Fruit fly (Drosophila melanogaster) whole organism, wandering third instar larva: Measurements from ENCODE around the gene CG11550.

ENCODE experiments used
- Abd-B ChIP-seq: fragments of >200 bp; optimal IDR thresholded peaks from 2 replicates; lab custom pipeline; 2017; ENCODE audit warnings: missing biosample characterization, missing genetic modification characterization
- CG32264 ChIP-seq: fragments of 200-800 bp; sonication (Bioruptor generic); optimal IDR thresholded peaks from 2 replicates; lab custom pipeline; 2016; ENCODE audit warnings: missing biosample characterization, missing genetic modification characterization
- CG9705 ChIP-seq: fragments of 200-800 bp; sonication (Bioruptor generic); optimal IDR thresholded peaks from 2 replicates; lab custom pipeline; 2018; ENCODE audit warnings: missing biosample characterization, mild to moderate bottlenecking, missing genetic modification characterization
- Hnf4 ChIP-seq: fragments of 200-800 bp; sonication (Bioruptor generic); optimal IDR thresholded peaks from 2 replicates; lab custom pipeline; 2016; ENCODE audit warnings: missing biosample characterization, mild to moderate bottlenecking, missing genetic modification characterization
- Mio ChIP-seq: sonication (Bioruptor generic); optimal IDR thresholded peaks from 2 replicates; lab custom pipeline; 2016; ENCODE audit warnings: missing biosample characterization, missing genetic modification characterization
- Myc ChIP-seq: fragments of >200 bp; optimal IDR thresholded peaks from 2 replicates; lab custom pipeline; 2017
- N ChIP-seq: fragments of >200 bp; optimal IDR thresholded peaks from 2 replicates; lab custom pipeline; 2018; ENCODE audit warnings: missing biosample characterization, missing external identifiers, missing genetic modification characterization
- Rel ChIP-seq, 2 experiments: fragments of 200-800 bp; sonication (Bioruptor generic) in 1 of 2; optimal IDR thresholded peaks; 2 replicates in 1 of 2; 3 replicates in 1 of 2; lab custom pipeline; 2016 to 2019; ENCODE audit warnings: mild to moderate bottlenecking in 2 of 2, missing biosample characterization in 2 of 2, missing genetic modification characterization in 2 of 2, moderate library complexity in 1 of 2
- brk ChIP-seq: fragments of 200-800 bp; sonication (Bioruptor generic); optimal IDR thresholded peaks from 2 replicates; lab custom pipeline; 2016; ENCODE audit warnings: missing biosample characterization, mild to moderate bottlenecking, missing genetic modification characterization
- ey ChIP-seq: fragments of 200-800 bp; sonication (Bioruptor generic); optimal IDR thresholded peaks from 2 replicates; lab custom pipeline; 2016; ENCODE audit warnings: missing biosample characterization, missing genetic modification characterization
- fru ChIP-seq: fragments of 200-800 bp; sonication (Bioruptor generic); optimal IDR thresholded peaks from 3 replicates; lab custom pipeline; 2016; ENCODE audit warnings: missing biosample characterization, mild to moderate bottlenecking, missing genetic modification characterization
- h ChIP-seq: fragments of 200-800 bp; sonication (Bioruptor generic); optimal IDR thresholded peaks from 3 replicates; lab custom pipeline; 2016; ENCODE audit warnings: missing biosample characterization, mild to moderate bottlenecking, missing genetic modification characterization
- jim ChIP-seq: fragments of 175-275, 200-325 bp; sonication (Bioruptor generic); optimal IDR thresholded peaks from 2 replicates; lab custom pipeline; 2016; ENCODE audit warnings: missing biosample characterization, mild to moderate bottlenecking, missing genetic modification characterization
- lola ChIP-seq: fragments of >200 bp; optimal IDR thresholded peaks from 2 replicates; lab custom pipeline; 2017; ENCODE audit warnings: missing biosample characterization, missing genetic modification characterization
- pan ChIP-seq: fragments of >200 bp; optimal IDR thresholded peaks from 2 replicates; lab custom pipeline; 2017
- rgr ChIP-seq: fragments of 200-800 bp; sonication (Bioruptor generic); optimal IDR thresholded peaks from 3 replicates; lab custom pipeline; 2016; ENCODE audit warnings: missing biosample characterization, mild to moderate bottlenecking, missing genetic modification characterization
- sage ChIP-seq: fragments of 200-800 bp; sonication (Bioruptor generic); optimal IDR thresholded peaks from 2 replicates; lab custom pipeline; 2016; ENCODE audit warnings: missing biosample characterization, mild to moderate bottlenecking, missing genetic modification characterization
- sv ChIP-seq: fragments of 200-800 bp; sonication (Bioruptor generic); optimal IDR thresholded peaks from 3 replicates; lab custom pipeline; 2016; ENCODE audit warnings: missing biosample characterization, missing genetic modification characterization

The CG11550 gene

DNA sequence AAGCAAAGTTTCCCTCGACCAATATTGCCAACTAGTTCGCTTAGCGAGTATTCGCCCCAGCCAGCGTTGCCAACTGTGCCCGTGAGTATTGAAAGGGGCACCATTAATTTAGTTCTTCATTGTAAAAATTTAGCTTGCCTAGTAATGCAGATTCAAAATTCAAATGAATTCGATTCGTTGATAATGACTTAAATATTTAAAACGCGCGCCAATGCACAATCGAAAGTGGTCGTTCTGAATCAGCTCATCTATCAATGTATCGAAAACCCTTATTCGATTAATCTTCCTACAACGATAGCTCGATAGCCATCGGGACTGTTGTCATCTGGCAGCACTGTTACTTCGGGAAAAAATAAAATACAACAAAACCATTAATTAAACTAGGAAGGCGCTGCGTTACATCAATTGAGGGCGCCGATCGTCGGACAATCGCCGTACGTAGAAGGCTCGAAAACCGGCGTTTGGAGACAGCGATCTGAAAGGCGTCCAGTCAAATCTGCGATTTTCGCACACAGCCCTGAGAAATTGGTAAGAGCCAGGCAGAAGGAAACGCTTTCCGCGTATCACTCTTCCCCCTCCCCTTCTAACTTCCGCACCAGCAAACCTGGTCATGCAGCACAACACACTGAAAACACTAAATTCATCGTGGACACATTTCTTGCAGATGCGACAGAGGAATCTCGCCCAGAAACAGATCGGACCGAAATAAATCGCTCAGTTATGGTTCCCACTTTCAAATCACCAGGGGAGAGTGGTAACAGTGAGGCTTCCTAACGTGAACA lies 10.3 kb downstream of the CG11550 start, which contains the start of gene Zmynd8:
Zmynd8 (plus strand) TSS at position 313 of the 782 bp plus-strand sequence.
- TF ChIP-seq Myc (lab: Kevin White, UChicago), result peak; percentile 85
- TF ChIP-seq brk (GFP tag; lab: Kevin White, UChicago), result no peak
- no peak for TF ChIP-seq pan (lab: Kevin White, UChicago)
- no peak for TF ChIP-seq N (GFP tag; lab: Kevin White, UChicago)
- TF ChIP-seq jim (GFP tag; lab: Kevin White, UChicago), result no peak
- TF ChIP-seq fru (GFP tag; lab: Kevin White, UChicago), result peak; percentile 19
- no peak for TF ChIP-seq ey (GFP tag; lab: Kevin White, UChicago)
- no peak for TF ChIP-seq Rel (GFP tag; optimal IDR thresholded peaks at IDR 0.05; lab: Kevin White, UChicago)
- TF ChIP-seq Rel (tag; optimal IDR thresholded peaks at IDR 0.05; lab: Kevin White, UChicago), result peak; percentile 100
- no peak for TF ChIP-seq Abd-B (GFP tag; lab: Kevin White, UChicago)

DNA sequence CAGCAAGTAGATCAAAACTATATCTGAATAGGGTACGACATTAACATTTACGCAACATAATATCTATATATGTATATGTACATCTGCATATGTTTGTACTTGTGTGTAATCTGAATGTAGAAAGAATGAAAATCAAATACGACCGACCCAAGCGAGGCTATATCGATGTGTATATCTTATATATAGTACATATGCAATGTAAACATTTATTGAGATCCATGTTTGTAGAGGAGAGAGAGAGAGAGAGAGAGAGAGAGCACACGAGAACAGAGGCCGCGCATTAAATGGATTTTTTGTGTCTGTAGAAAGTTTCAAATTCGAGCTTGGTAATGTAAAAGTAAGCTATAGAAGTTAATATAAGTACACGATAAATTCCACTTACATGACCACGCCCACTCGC lies 16.9 kb downstream of the CG11550 start:
- peak; percentile 11 for TF ChIP-seq h (GFP tag; lab: Kevin White, UChicago)
- TF ChIP-seq brk (GFP tag; lab: Kevin White, UChicago), result no peak

DNA sequence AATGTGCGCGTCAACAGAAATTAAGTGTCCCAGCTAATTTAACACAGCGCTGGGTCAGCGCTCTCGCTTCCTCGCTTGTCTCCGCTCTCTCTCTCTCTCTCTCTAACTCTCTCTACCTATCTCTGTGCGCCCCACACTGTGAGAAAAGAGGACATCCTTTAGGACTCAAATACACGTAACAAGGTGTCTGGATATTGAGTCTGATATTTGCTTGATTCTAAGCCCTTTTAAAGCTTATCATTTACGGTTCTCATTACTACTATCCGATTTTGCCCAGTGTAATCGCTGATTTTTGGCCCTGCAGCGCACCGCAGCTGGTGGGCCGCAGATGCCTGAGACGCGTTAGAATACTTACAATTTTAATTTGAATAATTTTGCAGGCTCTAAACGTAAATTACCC lies 43.2 kb downstream of the CG11550 start:
- TF ChIP-seq rgr (GFP tag; lab: Kevin White, UChicago) (peak; percentile 5), Rel (GFP tag; optimal IDR thresholded peaks at IDR 0.05; lab: Kevin White, UChicago) (no peak), Rel (tag; optimal IDR thresholded peaks at IDR 0.05; lab: Kevin White, UChicago) (no peak)

DNA sequence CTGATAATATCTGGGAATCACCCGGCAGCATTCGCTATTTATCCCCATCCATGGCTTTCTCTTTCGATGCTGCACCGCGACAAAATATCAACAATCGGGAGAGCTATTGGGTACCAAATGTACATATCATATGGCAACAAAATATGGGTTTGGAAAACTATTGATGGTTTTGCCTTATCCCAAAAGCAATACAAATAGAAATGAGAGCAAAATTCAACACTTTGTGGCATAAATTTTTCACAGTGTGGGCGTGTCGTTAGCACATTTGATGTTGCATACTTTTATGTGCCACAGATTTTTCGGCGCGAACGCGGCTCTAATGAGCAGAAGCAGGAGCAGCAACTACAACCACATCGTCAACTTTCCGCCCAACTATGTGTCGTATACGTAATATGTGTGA lies 47.4 kb downstream of the CG11550 start:
- TF ChIP-seq CG9705 (GFP tag; lab: Kevin White, UChicago), result no peak
- no peak for TF ChIP-seq lola (GFP tag; lab: Kevin White, UChicago)
- TF ChIP-seq brk (GFP tag; lab: Kevin White, UChicago), result no peak
- TF ChIP-seq Mio (GFP tag; lab: Kevin White, UChicago), result no peak
- TF ChIP-seq CG32264 (GFP tag; lab: Kevin White, UChicago), result no peak
- TF ChIP-seq Rel (GFP tag; optimal IDR thresholded peaks at IDR 0.05; lab: Kevin White, UChicago), result no peak
- no peak for TF ChIP-seq Rel (tag; optimal IDR thresholded peaks at IDR 0.05; lab: Kevin White, UChicago)
- TF ChIP-seq N (GFP tag; lab: Kevin White, UChicago), result no peak

DNA sequence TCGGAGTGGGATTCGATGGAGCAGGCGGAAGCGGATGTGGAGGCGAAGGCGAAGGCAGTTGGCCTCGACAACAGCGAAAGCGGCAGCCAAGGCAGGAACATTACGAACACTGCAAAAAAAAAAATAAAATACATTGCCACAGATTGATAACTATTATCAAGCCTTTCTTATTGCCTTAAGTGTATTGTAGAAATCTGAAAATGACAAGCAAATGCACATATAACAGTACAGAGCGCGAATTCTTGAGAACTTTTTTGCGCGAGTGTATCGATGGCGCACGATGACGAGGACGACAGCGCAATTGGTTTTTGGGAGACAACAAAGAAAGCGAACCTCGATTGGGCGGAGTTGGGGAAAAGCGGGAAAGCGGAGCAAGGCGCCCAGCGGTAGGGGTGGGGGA lies 49.3 kb downstream of the CG11550 start:
- TF ChIP-seq Myc (lab: Kevin White, UChicago), result no peak
- TF ChIP-seq sv, result no peak
- TF ChIP-seq brk (GFP tag; lab: Kevin White, UChicago), result no peak
- TF ChIP-seq Hnf4 (GFP tag; lab: Kevin White, UChicago), result no peak
- TF ChIP-seq Rel (GFP tag; optimal IDR thresholded peaks at IDR 0.05; lab: Kevin White, UChicago), result no peak
- no peak for TF ChIP-seq Rel (tag; optimal IDR thresholded peaks at IDR 0.05; lab: Kevin White, UChicago)
- no peak for TF ChIP-seq sage (GFP tag; lab: Kevin White, UChicago)
- TF ChIP-seq, all 38 proteins: peak for 0
